Worm (Caenorhabditis elegans) whole organism, young adult: ENCODE results near the gene srw-77.

Source experiments
- B0035.1 ChIP-seq: sonication (generic microtip); optimal IDR thresholded peaks from 2 replicates; lab custom pipeline; 2016; ENCODE audit warnings: missing genetic modification characterization, mild to moderate bottlenecking, missing compliant biosample characterization, missing genotype, missing genetic modification reagents
- B0336.3 ChIP-seq: fragments of 200-800 bp; sonication (Bioruptor generic); IDR thresholded peaks from 2 replicates; pipeline ENCODE4 v1.3.6; 2022; ENCODE audit warnings: missing genetic modification characterization, missing compliant biosample characterization
- C06A6.2 ChIP-seq: fragments of 200-800 bp; sonication (Bioruptor generic); conservative IDR thresholded peaks from 2 replicates; pipeline ENCODE4 v1.3.6; 2022; ENCODE audit warnings: missing genetic modification characterization, missing compliant biosample characterization
- D2030.7 ChIP-seq: fragments of 200-800 bp; sonication (Bioruptor generic); IDR thresholded peaks from 2 replicates; pipeline ENCODE4 v1.3.6; 2022; ENCODE audit warnings: missing genetic modification reagents, missing genetic modification characterization, missing compliant biosample characterization
- F10E7.11 ChIP-seq: sonication (generic microtip); optimal IDR thresholded peaks from 2 replicates; lab custom pipeline; 2017; ENCODE audit warnings: mild to moderate bottlenecking, missing genetic modification characterization, moderate library complexity, missing compliant biosample characterization
- F22D6.2 ChIP-seq: sonication (generic microtip); optimal IDR thresholded peaks from 2 replicates; lab custom pipeline; 2016; ENCODE audit warnings: mild to moderate bottlenecking, missing genetic modification characterization, missing compliant biosample characterization
- F49E8.2 ChIP-seq: sonication (generic microtip); optimal IDR thresholded peaks from 3 replicates; lab custom pipeline; 2017; ENCODE audit warnings: missing genetic modification characterization, mild to moderate bottlenecking, missing compliant biosample characterization, antibody characterized with exemption, moderate library complexity; ENCODE audit not compliant: insufficient read depth
- F55B11.4 ChIP-seq: sonication (generic microtip); optimal IDR thresholded peaks from 2 replicates; lab custom pipeline; 2016; ENCODE audit warnings: missing compliant biosample characterization, missing genetic modification characterization, borderline replicate concordance; ENCODE audit not compliant: insufficient read depth
- Y53G8AR.9 ChIP-seq: fragments of 200-800 bp; sonication (Bioruptor generic); conservative IDR thresholded peaks from 2 replicates; pipeline ENCODE4 v1.3.6; 2022; ENCODE audit warnings: missing genetic modification reagents, missing genetic modification characterization, missing compliant biosample characterization
- Y95B8A.8 ChIP-seq: fragments of 200-800 bp; sonication (Bioruptor generic); IDR thresholded peaks from 2 replicates; pipeline ENCODE4 v1.3.6; 2022; ENCODE audit warnings: missing genetic modification reagents, missing genetic modification characterization, missing compliant biosample characterization
- atf-7 ChIP-seq: sonication (generic microtip); optimal IDR thresholded peaks from 2 replicates; lab custom pipeline; 2017; ENCODE audit warnings: mild to moderate bottlenecking, missing genetic modification characterization, missing compliant biosample characterization
- attf-3 ChIP-seq: fragments of 200-800 bp; sonication (Bioruptor generic); conservative IDR thresholded peaks from 2 replicates; pipeline ENCODE4 v1.3.6; 2022; ENCODE audit warnings: missing genetic modification reagents, missing genetic modification characterization, missing compliant biosample characterization
- attf-6 ChIP-seq: fragments of 200-800 bp; sonication (Bioruptor generic); IDR thresholded peaks from 2 replicates; pipeline ENCODE4 v1.3.6; 2022; ENCODE audit warnings: missing genetic modification reagents, missing genetic modification characterization, missing compliant biosample characterization
- ccch-3 ChIP-seq: fragments of 200-800 bp; sonication (Bioruptor generic); optimal IDR thresholded peaks from 2 replicates; lab custom pipeline; 2018; ENCODE audit warnings: mild to moderate bottlenecking, missing genetic modification characterization, missing compliant biosample characterization
- cebp-2 ChIP-seq: fragments of 200-800 bp; sonication (Bioruptor generic); IDR thresholded peaks from 2 replicates; pipeline ENCODE4 v1.3.6; 2022; ENCODE audit warnings: missing genetic modification characterization, missing compliant biosample characterization
- ceh-58 ChIP-seq: fragments of 200-800 bp; sonication (Bioruptor generic); IDR thresholded peaks from 2 replicates; pipeline ENCODE4 v1.3.6; 2022; ENCODE audit warnings: missing genetic modification characterization, missing compliant biosample characterization
- dox-1 ChIP-seq: fragments of 200-800 bp; sonication (Bioruptor generic); IDR thresholded peaks from 2 replicates; pipeline ENCODE4 v1.3.6; 2022; ENCODE audit warnings: missing genetic modification reagents, missing genetic modification characterization, missing compliant biosample characterization
- egl-18 ChIP-seq: fragments of 200-800 bp; sonication (Bioruptor generic); IDR thresholded peaks from 2 replicates; pipeline ENCODE4 v1.3.6; 2022; ENCODE audit warnings: missing genetic modification reagents, missing genetic modification characterization, missing compliant biosample characterization
- ekl-4 ChIP-seq: fragments of 200-800 bp; sonication (Bioruptor generic); IDR thresholded peaks from 2 replicates; pipeline ENCODE4 v1.3.6; 2022; ENCODE audit warnings: missing genetic modification reagents, missing genetic modification characterization, missing compliant biosample characterization
- ets-4 ChIP-seq: fragments of 200-800 bp; sonication (Bioruptor generic); optimal IDR thresholded peaks from 2 replicates; lab custom pipeline; 2018; ENCODE audit warnings: mild to moderate bottlenecking, missing genetic modification characterization, missing compliant biosample characterization
- fkh-3 ChIP-seq: sonication (generic microtip); optimal IDR thresholded peaks from 2 replicates; lab custom pipeline; 2016; ENCODE audit warnings: mild to moderate bottlenecking, missing genetic modification characterization, missing compliant biosample characterization
- him-1 ChIP-seq: sonication (generic microtip); optimal IDR thresholded peaks from 2 replicates; lab custom pipeline; 2016; ENCODE audit warnings: missing genotype, missing genetic modification reagents, missing genetic modification characterization, missing compliant biosample characterization
- hlh-12 ChIP-seq: sonication (generic microtip); optimal IDR thresholded peaks from 2 replicates; lab custom pipeline; 2016; ENCODE audit warnings: missing genetic modification characterization, missing compliant biosample characterization
- hmg-1.2 ChIP-seq: fragments of 200-800 bp; sonication (Bioruptor generic); IDR thresholded peaks from 2 replicates; pipeline ENCODE4 v1.3.6; 2022; ENCODE audit warnings: missing genetic modification reagents, missing genetic modification characterization, missing compliant biosample characterization
- hmg-20 ChIP-seq: fragments of 200-800 bp; sonication (Bioruptor generic); IDR thresholded peaks from 2 replicates; pipeline ENCODE4 v1.3.6; 2022; ENCODE audit warnings: missing genetic modification reagents, missing genetic modification characterization, missing compliant biosample characterization
- lag-1 ChIP-seq: fragments of 200-800 bp; sonication (Bioruptor generic); IDR thresholded peaks from 2 replicates; pipeline ENCODE4 v1.3.6; 2022; ENCODE audit warnings: missing genetic modification reagents, missing genetic modification characterization, missing compliant biosample characterization
- lin-35 ChIP-seq, 3 experiments: fragments of 150-350 bp in 2 of 3; sonication (generic microtip) in 1 of 3; optimal IDR thresholded peaks; 2 replicates each; lab custom pipeline; 2014 to 2018; ENCODE audit warnings: missing biosample characterization in 3 of 3, missing genetic modification characterization in 3 of 3, missing genetic modification reagents in 3 of 3
- lir-1 ChIP-seq: fragments of 200-800 bp; sonication (Bioruptor generic); conservative IDR thresholded peaks from 2 replicates; pipeline ENCODE4 v1.3.6; 2022; ENCODE audit warnings: missing genetic modification reagents, missing genetic modification characterization, missing compliant biosample characterization
- madf-6 ChIP-seq: fragments of 200-800 bp; sonication (Bioruptor generic); IDR thresholded peaks from 2 replicates; pipeline ENCODE4 v1.3.6; 2022; ENCODE audit warnings: missing genetic modification reagents, missing genetic modification characterization, missing compliant biosample characterization
- mcd-1 ChIP-seq: fragments of 200-800 bp; sonication (Bioruptor generic); IDR thresholded peaks from 2 replicates; pipeline ENCODE4 v1.3.6; 2022; ENCODE audit warnings: missing genetic modification reagents, missing genetic modification characterization, missing compliant biosample characterization
- mxl-1 ChIP-seq: sonication (generic microtip); optimal IDR thresholded peaks from 2 replicates; lab custom pipeline; 2016; ENCODE audit warnings: missing genetic modification characterization, missing compliant biosample characterization
- nfya-1 ChIP-seq: sonication (generic microtip); optimal IDR thresholded peaks from 2 replicates; lab custom pipeline; 2017; ENCODE audit warnings: antibody characterized with exemption, missing compliant biosample characterization, missing genetic modification characterization, borderline replicate concordance; ENCODE audit not compliant: insufficient read depth
- nhr-179 ChIP-seq: sonication (generic microtip); optimal IDR thresholded peaks from 2 replicates; lab custom pipeline; 2016; ENCODE audit warnings: mild to moderate bottlenecking, missing genetic modification characterization, missing compliant biosample characterization
- nhr-80 ChIP-seq: sonication (generic microtip); optimal IDR thresholded peaks from 2 replicates; lab custom pipeline; 2016; ENCODE audit warnings: missing genetic modification characterization, missing compliant biosample characterization
- nhr-90 ChIP-seq: sonication (generic microtip); optimal IDR thresholded peaks from 2 replicates; lab custom pipeline; 2016; ENCODE audit warnings: missing genotype, mild to moderate bottlenecking, missing genetic modification characterization, missing compliant biosample characterization
- pbrm-1 ChIP-seq: fragments of 200-800 bp; sonication (Bioruptor generic); IDR thresholded peaks from 2 replicates; pipeline ENCODE4 v1.3.6; 2022; ENCODE audit warnings: missing genetic modification reagents, missing genetic modification characterization, missing compliant biosample characterization
- rcor-1 ChIP-seq: fragments of 200-800 bp; sonication (Bioruptor generic); IDR thresholded peaks from 2 replicates; pipeline ENCODE4 v1.3.6; 2022; ENCODE audit warnings: missing genetic modification reagents, missing genetic modification characterization, missing compliant biosample characterization
- repo-1 ChIP-seq: sonication (generic microtip); optimal IDR thresholded peaks from 2 replicates; lab custom pipeline; 2017; ENCODE audit warnings: mild to moderate bottlenecking, missing genetic modification characterization, missing compliant biosample characterization
- snpc-4 ChIP-seq, 5 experiments: fragments of 150-350 bp in 1 of 5; sonication (generic microtip) in 4 of 5; optimal IDR thresholded peaks; 2 replicates each; lab custom pipeline; 2014 to 2018; ENCODE audit warnings: missing genetic modification characterization in 5 of 5, missing biosample characterization in 3 of 5, antibody characterized with exemption in 2 of 5, mild to moderate bottlenecking in 2 of 5, missing compliant biosample characterization in 2 of 5, missing genotype in 2 of 5, moderate library complexity in 2 of 5, missing genetic modification reagents in 1 of 5
- sptf-2 ChIP-seq: fragments of 200-800 bp; sonication (Bioruptor generic); optimal IDR thresholded peaks from 2 replicates; lab custom pipeline; 2018; ENCODE audit warnings: mild to moderate bottlenecking, missing genetic modification characterization, missing compliant biosample characterization
- tbx-9 ChIP-seq: sonication (generic microtip); optimal IDR thresholded peaks from 2 replicates; lab custom pipeline; 2016; ENCODE audit warnings: borderline replicate concordance, missing genetic modification characterization, inconsistent platforms, missing compliant biosample characterization
- unc-62 ChIP-seq: fragments of 150-350 bp; optimal IDR thresholded peaks from 2 replicates; lab custom pipeline; 2014; ENCODE audit warnings: missing biosample characterization, missing genetic modification reagents, missing genetic modification characterization
- xnd-1 ChIP-seq: sonication (generic microtip); optimal IDR thresholded peaks from 2 replicates; lab custom pipeline; 2016; ENCODE audit warnings: missing genotype, missing genetic modification reagents, missing genetic modification characterization, missing compliant biosample characterization
- zfh-2 ChIP-seq: fragments of 200-800 bp; sonication (Bioruptor generic); conservative IDR thresholded peaks from 2 replicates; pipeline ENCODE4 v1.3.6; 2022; ENCODE audit warnings: missing genetic modification reagents, missing genetic modification characterization, missing compliant biosample characterization
- ztf-18 ChIP-seq: sonication (generic microtip); optimal IDR thresholded peaks from 2 replicates; lab custom pipeline; 2016; ENCODE audit warnings: missing genotype, mild to moderate bottlenecking, missing genetic modification characterization, missing compliant biosample characterization

The srw-77 gene

DNA sequence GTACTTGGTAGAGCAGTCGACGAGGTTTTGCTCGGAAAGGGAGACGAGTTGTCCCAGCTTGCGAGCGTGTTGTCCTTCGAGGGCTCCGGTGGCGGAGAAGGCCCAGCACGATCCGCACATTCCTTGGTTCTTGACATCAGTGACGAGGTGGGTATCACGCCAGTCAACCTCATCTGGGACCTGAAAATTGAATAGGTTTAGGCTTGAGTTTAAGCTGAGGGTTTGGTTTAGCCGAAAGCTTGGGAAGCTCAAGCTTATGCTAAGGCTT is 49.7 kb downstream of the srw-77 start:
- TF ChIP-seq xnd-1 (tag; lab: Kevin White, UChicago) = no peak
- no peak for TF ChIP-seq attf-3 (GFP tag; lab: Robert Waterston, UW)
- TF ChIP-seq F55B11.4 (tag; lab: Kevin White, UChicago) = no peak
- no peak for TF ChIP-seq hmg-20
- TF ChIP-seq tbx-9 = no peak
- no peak for TF ChIP-seq C06A6.2
- no peak for TF ChIP-seq nhr-80 (tag; lab: Kevin White, UChicago)
- no peak for TF ChIP-seq nhr-179 (tag; lab: Kevin White, UChicago)
- TF ChIP-seq ekl-4 = 0 out of 2 replicates have a peak, but pooled peaks have one; percentile 22
- no peak for TF ChIP-seq sptf-2 (GFP tag; lab: Kevin White, UChicago)
- no peak for TF ChIP-seq mxl-1 (tag; lab: Kevin White, UChicago)
- TF ChIP-seq B0336.3 (GFP tag; lab: Robert Waterston, UW) = 0 out of 2 replicates have a peak, but pooled peaks have one; percentile 7
- no peak for TF ChIP-seq him-1 (tag; lab: Kevin White, UChicago)
- TF ChIP-seq repo-1 (tag; lab: Kevin White, UChicago) = peak; percentile 38
- TF ChIP-seq Y95B8A.8 (GFP tag; lab: Robert Waterston, UW) = peak; percentile 44
- TF ChIP-seq cebp-2 (GFP tag; lab: Robert Waterston, UW) = peak; percentile 31; the same call in 1 of the 2 replicates
- TF ChIP-seq Y53G8AR.9 (GFP tag; lab: Robert Waterston, UW) = 0 out of 2 replicates have a peak, but pooled peaks have one; percentile 45
- TF ChIP-seq fkh-3 (tag; lab: Kevin White, UChicago) = no peak
- peak; percentile 27; the same call in 1 of the 2 replicates for TF ChIP-seq attf-6
- no peak for TF ChIP-seq nfya-1 (tag; lab: Kevin White, UChicago)
- TF ChIP-seq D2030.7 (GFP tag; lab: Robert Waterston, UW) = no peak
- no peak for TF ChIP-seq dox-1 (GFP tag; lab: Robert Waterston, UW)
- TF ChIP-seq hmg-1.2 (GFP tag; lab: Robert Waterston, UW) = no peak
- TF ChIP-seq zfh-2 = peak; percentile 85
- no peak for TF ChIP-seq ccch-3 (GFP tag; lab: Kevin White, UChicago)
- no peak for TF ChIP-seq F49E8.2 (tag; lab: Kevin White, UChicago)
- TF ChIP-seq hlh-12 (tag; lab: Kevin White, UChicago) = no peak
- TF ChIP-seq mcd-1 (GFP tag; lab: Robert Waterston, UW) = peak; percentile 26; the same call in 1 of the 2 replicates
- TF ChIP-seq ztf-18 = no peak
- TF ChIP-seq F22D6.2 (tag; lab: Kevin White, UChicago) = no peak
- TF ChIP-seq atf-7 = no peak

DNA sequence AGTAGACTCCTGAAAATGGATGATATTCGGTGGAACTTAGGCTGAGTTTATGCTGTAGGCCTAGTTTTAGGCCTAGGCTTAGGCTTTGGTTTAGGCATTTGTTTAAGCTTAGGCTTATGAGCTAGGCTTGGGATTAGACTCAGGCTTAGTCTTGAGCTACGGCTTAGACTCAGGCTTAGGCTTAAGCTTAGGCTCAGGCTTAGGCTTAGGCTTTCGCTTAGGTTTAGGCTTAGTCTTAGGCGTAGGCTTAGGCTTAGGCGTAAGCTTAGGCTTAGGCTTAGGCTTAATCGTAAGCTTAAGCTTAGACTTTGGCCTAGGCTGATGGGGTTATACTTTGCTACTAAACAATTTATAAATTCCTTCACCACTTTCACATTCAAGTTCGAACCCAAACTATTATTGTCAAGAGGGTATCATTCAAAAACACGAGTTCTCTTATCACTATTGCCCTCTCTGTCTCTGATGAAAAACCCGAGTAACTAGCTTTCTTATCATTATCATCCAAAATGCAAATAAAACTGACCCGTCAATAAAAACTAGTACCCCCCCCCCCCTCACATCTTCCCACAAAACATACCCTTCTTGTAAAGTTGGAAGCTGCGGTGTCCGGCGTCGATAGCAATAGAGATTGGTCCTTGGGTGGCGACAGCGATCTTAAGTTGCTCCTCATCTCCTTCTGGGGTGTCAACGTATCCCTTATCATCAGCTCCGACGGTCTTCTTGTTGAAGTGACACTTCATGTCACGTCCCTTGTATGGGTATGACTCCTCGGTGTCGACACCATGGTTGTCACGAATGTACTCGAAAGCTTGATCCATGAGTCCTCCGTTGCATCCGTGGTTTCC is 50.3 kb downstream of the srw-77 start:
- no peak for TF ChIP-seq egl-18 (GFP tag; lab: Robert Waterston, UW)
- TF ChIP-seq lag-1 (GFP tag; lab: Robert Waterston, UW) = no peak
- peak; percentile 1; the same call in 1 of the 2 replicates for TF ChIP-seq ceh-58 (GFP tag; lab: Robert Waterston, UW)
- peak; percentile 20; the same call in 1 of the 2 replicates for TF ChIP-seq madf-6 (GFP tag; lab: Robert Waterston, UW)
- 0 out of 2 replicates have a peak, but pooled peaks have one; percentile 58 for TF ChIP-seq Y53G8AR.9 (GFP tag; lab: Robert Waterston, UW)
- TF ChIP-seq rcor-1 (GFP tag; lab: Robert Waterston, UW) = no peak
- TF ChIP-seq lir-1 (GFP tag; lab: Robert Waterston, UW) = no peak
- TF ChIP-seq ets-4 (GFP tag; lab: Kevin White, UChicago) = no peak
- TF ChIP-seq nhr-90 = no peak
- TF ChIP-seq him-1 (tag; lab: Kevin White, UChicago) = no peak
- peak; percentile 0 for TF ChIP-seq nhr-80 (tag; lab: Kevin White, UChicago)
- TF ChIP-seq repo-1 (tag; lab: Kevin White, UChicago) = no peak
- TF ChIP-seq hlh-12 (tag; lab: Kevin White, UChicago) = peak; percentile 13
- TF ChIP-seq unc-62 (GFP tag; lab: Kevin White, UChicago) = peak; percentile 71
- no peak for TF ChIP-seq snpc-4 (GFP tag; optimal IDR thresholded peaks at IDR 0.05; lab: Kevin White, UChicago)
- TF ChIP-seq snpc-4 (tag; optimal IDR thresholded peaks at IDR 0.05; lab: Kevin White, UChicago) = no peak
- TF ChIP-seq sptf-2 (GFP tag; lab: Kevin White, UChicago) = no peak
- no peak for TF ChIP-seq F55B11.4 (tag; lab: Kevin White, UChicago)
- TF ChIP-seq F10E7.11 (tag; lab: Kevin White, UChicago) = no peak
- TF ChIP-seq pbrm-1 = 0 out of 2 replicates have a peak, but pooled peaks have one; percentile 8
- TF ChIP-seq lin-35 (GFP tag; optimal IDR thresholded peaks at IDR 0.05; lab: Kevin White, UChicago) = no peak
- no peak for TF ChIP-seq fkh-3 (tag; lab: Kevin White, UChicago)
- TF ChIP-seq ekl-4 = no peak
- TF ChIP-seq B0035.1 (tag; lab: Kevin White, UChicago) = no peak
